Worm (Caenorhabditis elegans): Measurements from ENCODE around the gene mrpl-21.

Gene mrpl-21

DNA sequence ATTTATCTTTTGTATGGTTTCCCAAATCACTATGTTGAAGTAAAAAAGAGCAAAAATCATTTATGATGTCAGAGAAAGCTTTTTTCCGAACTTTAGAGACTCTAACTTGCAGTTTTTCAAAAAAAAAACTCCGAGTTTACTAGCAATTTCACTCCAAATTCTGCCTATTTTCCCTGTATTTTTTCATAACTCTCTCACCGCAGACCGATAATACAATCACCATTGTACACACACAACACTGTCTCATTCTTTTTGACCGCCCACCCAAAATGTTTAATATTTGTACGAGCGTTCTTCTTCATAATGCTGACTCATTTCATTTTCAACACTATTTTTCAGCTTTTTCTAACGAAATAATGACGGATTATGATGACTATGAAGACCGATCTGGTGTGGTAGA is 14.5 kb downstream of the mrpl-21 start, which contains the start of gene F43C1.5:
Gene F43C1.5, plus strand, starts transcription at position 301 of the 400 bp plus-strand sequence.
- no peak for TF ChIP-seq ama-1 (optimal IDR thresholded peaks at IDR 0.05)
- no peak for TF ChIP-seq hnd-1 (tag; optimal IDR thresholded peaks at IDR 0.05)
- TF ChIP-seq B0310.2 (tag; optimal IDR thresholded peaks at IDR 0.05) = no peak
- TF ChIP-seq tra-4 (tag; optimal IDR thresholded peaks at IDR 0.05) = no peak
- no peak for TF ChIP-seq hmbx-1 (tag; optimal IDR thresholded peaks at IDR 0.05)
- TF ChIP-seq F13C5.2 (tag; optimal IDR thresholded peaks at IDR 0.05) = no peak
- TF ChIP-seq ceh-36 (tag; optimal IDR thresholded peaks at IDR 0.05) = no peak
- no peak for TF ChIP-seq sea-1 (GFP tag; conservative IDR thresholded peaks at IDR 0.05)
- TF ChIP-seq pes-1 (GFP tag; IDR thresholded peaks at IDR 0.05) = no peak
- no peak for TF ChIP-seq tbx-11 (GFP tag; IDR thresholded peaks at IDR 0.05)
- no peak for TF ChIP-seq ceh-13 (GFP tag; optimal IDR thresholded peaks at IDR 0.05)
- TF ChIP-seq scrt-1 (GFP tag; IDR thresholded peaks at IDR 0.05) = no peak
- TF ChIP-seq flt-1 (GFP tag; IDR thresholded peaks at IDR 0.05) = no peak
- no peak for TF ChIP-seq tbx-37 (GFP tag; conservative IDR thresholded peaks at IDR 0.05)
- TF ChIP-seq aly-1 (tag; optimal IDR thresholded peaks at IDR 0.05) = no peak
- no peak for TF ChIP-seq hmg-4 (GFP tag; optimal IDR thresholded peaks at IDR 0.05)
- no peak for TF ChIP-seq ets-7 (tag; optimal IDR thresholded peaks at IDR 0.05)

DNA sequence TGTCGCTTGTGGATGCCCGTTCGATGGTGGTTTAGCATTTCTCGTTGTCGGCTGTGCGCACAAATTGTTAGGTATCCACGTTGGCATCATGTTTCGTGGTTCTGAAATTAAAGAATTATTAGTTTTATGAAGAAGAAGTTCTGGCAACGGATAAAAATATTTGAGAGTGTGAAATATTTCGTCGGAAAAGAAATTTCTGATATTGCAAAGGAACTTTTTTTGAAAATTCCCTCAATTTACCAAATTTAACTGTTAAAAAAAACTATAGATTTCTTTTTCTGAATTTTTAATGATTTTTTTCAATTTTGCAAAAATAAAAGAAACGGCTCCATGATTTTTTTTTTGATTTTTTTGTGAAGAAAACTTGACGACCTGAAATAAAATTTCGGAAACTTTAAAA is 15.4 kb downstream of the mrpl-21 start, which contains the start of gene mpk-1:
Gene mpk-1, minus strand, starts transcription at position 101 of the 400 bp plus-strand sequence.
- TF ChIP-seq B0310.2 (tag; optimal IDR thresholded peaks at IDR 0.05) = no peak
- no peak for TF ChIP-seq pes-1 (GFP tag; IDR thresholded peaks at IDR 0.05)
- no peak for TF ChIP-seq ama-1 (optimal IDR thresholded peaks at IDR 0.05)
- no peak for TF ChIP-seq tbx-11 (GFP tag; IDR thresholded peaks at IDR 0.05)
- no peak for TF ChIP-seq hmbx-1 (tag; optimal IDR thresholded peaks at IDR 0.05)
- no peak for TF ChIP-seq scrt-1 (GFP tag; IDR thresholded peaks at IDR 0.05)
- no peak for TF ChIP-seq hnd-1 (tag; optimal IDR thresholded peaks at IDR 0.05)
- no peak for TF ChIP-seq ets-7 (tag; optimal IDR thresholded peaks at IDR 0.05)
- TF ChIP-seq aly-1 (tag; optimal IDR thresholded peaks at IDR 0.05) = no peak
- no peak for TF ChIP-seq flt-1 (GFP tag; IDR thresholded peaks at IDR 0.05)
- no peak for TF ChIP-seq hmg-4 (GFP tag; optimal IDR thresholded peaks at IDR 0.05)
- no peak for TF ChIP-seq tbx-37 (GFP tag; conservative IDR thresholded peaks at IDR 0.05)

DNA sequence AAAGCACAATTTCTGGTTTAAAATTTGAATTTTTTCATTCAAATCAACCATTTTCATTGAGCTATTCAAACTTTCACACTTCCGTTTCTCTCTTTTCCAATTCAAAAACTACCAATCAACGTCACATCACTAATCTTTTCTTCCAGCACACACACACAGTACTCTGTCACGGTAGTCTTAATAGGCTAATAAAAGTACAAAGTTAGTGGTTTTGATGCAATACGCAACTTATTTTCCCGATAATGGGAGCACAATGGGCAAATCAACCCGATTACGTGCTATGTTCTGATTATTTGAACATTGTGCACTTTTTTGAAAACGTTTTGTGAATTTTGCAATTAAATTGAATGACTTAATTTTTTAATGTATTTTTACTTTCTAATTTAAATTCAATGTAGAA is 16.0 kb downstream of the mrpl-21 start:
- TF ChIP-seq tra-4 (tag; optimal IDR thresholded peaks at IDR 0.05) (no peak), hnd-1 (tag; optimal IDR thresholded peaks at IDR 0.05) (no peak), sea-1 (GFP tag; conservative IDR thresholded peaks at IDR 0.05) (no peak), F13C5.2 (tag; optimal IDR thresholded peaks at IDR 0.05) (no peak), scrt-1 (GFP tag; IDR thresholded peaks at IDR 0.05) (no peak), pes-1 (GFP tag; IDR thresholded peaks at IDR 0.05) (no peak), aly-1 (tag; optimal IDR thresholded peaks at IDR 0.05) (no peak), tbx-11 (GFP tag; IDR thresholded peaks at IDR 0.05) (no peak), hmbx-1 (tag; optimal IDR thresholded peaks at IDR 0.05) (no peak), B0310.2 (tag; optimal IDR thresholded peaks at IDR 0.05) (no peak)

DNA sequence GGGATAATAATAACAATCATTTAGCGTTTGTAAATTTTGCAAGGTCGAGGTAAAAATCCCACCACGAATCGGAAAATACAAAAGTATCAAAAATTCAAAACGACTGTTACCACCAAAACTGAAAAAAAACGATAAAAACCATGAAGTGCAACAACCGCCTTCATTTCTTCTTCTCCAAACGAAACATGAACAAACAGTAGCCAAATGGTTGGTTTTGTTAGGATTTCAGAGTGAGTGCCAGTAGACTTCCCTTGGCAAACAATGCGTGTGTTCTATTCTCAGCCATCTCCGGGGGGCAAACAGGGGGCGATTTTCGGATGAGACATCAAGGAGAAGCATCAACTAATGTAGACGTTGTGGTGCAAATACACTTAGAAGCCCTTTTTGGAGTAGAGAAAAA is 18.6 kb downstream of the mrpl-21 start:
- TF ChIP-seq ceh-13 (GFP tag; optimal IDR thresholded peaks at IDR 0.05) (no peak), aly-1 (tag; optimal IDR thresholded peaks at IDR 0.05) (no peak), ceh-36 (tag; optimal IDR thresholded peaks at IDR 0.05) (no peak), pes-1 (GFP tag; IDR thresholded peaks at IDR 0.05) (no peak)

DNA sequence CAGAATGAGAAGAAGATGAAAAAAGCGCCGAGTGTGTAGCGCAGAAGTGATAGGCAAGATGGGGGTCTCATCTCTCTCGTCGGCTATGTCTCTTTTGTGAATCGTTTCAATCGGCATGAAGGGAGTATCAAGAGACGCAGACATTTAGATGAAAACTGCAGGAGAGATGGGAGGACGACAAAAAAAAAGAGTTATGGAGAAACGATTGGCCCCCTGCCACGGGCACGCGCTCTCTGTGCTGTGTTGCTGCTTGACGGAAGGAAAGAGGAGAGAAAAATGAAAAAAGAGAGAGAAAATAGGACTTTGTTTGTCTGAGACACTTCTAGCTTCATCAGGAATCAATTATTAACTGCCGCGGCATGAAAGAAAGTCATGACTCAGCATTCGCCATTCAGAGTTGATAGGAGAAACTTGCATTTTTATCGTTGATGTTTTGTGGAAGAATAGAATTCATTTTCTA is 19.7 kb downstream of the mrpl-21 start:
- TF ChIP-seq hmg-4 (GFP tag; optimal IDR thresholded peaks at IDR 0.05) (peak; percentile 70), F13C5.2 (tag; optimal IDR thresholded peaks at IDR 0.05) (peak; percentile 42), ceh-36 (tag; optimal IDR thresholded peaks at IDR 0.05) (no peak)

DNA sequence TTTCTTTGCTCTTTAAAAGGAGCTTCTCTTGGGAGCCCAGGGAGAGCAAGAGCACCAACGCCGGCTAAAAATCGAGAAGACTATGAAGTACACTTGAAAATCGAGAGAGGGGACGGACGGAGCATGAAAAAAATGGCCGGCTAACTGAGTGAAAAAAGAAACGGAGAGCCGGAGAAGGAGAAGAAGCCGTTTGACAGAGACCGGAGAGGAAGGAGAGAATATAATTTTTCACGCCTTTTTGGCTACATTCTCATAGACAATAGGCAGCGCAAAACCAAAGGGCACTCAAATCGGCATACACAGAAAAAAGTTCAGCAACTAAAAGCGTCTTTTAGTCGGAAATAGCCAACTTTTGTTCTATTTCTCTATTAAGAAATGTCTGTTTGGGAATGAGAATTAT is 21.8 kb downstream of the mrpl-21 start:
- TF ChIP-seq scrt-1 (GFP tag; IDR thresholded peaks at IDR 0.05) = no peak
- TF ChIP-seq sea-1 (GFP tag; conservative IDR thresholded peaks at IDR 0.05) = no peak
- no peak for TF ChIP-seq hmg-4 (GFP tag; optimal IDR thresholded peaks at IDR 0.05)
- TF ChIP-seq tbx-37 (GFP tag; conservative IDR thresholded peaks at IDR 0.05) = no peak
- TF ChIP-seq ceh-36 (tag; optimal IDR thresholded peaks at IDR 0.05) = no peak
- TF ChIP-seq hmbx-1 (tag; optimal IDR thresholded peaks at IDR 0.05) = no peak
- no peak for TF ChIP-seq tbx-11 (GFP tag; IDR thresholded peaks at IDR 0.05)
- TF ChIP-seq tra-4 (tag; optimal IDR thresholded peaks at IDR 0.05) = no peak
- no peak for TF ChIP-seq ama-1 (optimal IDR thresholded peaks at IDR 0.05)

DNA sequence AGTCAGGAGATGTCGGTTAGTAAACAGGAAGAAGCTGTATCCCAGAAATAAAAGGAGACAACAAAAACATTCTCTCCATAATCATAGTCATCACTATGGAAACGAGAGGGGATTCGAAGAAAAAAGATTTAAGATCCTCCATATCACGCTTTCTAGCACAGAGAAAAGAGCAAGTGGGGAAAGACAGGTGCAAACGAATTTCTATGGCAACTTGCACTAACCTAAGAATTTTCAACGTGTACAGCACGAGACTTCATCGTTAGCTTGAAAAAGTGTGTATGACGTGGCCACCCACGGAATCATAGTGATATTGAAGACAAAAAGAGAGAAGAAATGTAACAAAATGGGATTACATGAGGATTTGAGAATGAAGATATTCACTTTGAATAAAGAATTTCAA is 22.5 kb downstream of the mrpl-21 start:
- TF ChIP-seq hnd-1 (tag; optimal IDR thresholded peaks at IDR 0.05) (no peak), tbx-37 (GFP tag; conservative IDR thresholded peaks at IDR 0.05) (no peak), ets-7 (tag; optimal IDR thresholded peaks at IDR 0.05) (no peak), pes-1 (GFP tag; IDR thresholded peaks at IDR 0.05) (no peak)

DNA sequence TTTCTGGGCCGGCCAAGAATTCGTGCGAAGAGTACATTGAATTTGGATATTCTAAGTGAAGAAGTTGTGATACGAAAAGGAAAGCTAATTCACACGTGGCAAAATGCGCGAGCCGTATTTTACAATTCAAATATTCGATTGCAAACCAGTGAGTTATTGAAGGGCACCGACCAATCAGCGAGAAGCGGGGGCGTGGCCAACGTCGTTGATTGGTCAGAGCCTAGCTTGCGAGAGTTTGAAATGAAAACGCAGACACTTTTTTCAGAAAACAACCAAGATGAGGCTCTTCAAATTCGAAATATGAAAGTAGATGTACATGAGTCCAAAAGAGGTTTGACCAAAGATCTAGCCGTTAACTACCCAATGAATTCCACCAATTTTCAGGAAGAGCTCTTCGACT is 32.7 kb downstream of the mrpl-21 start:
- TF ChIP-seq tra-4 (tag; optimal IDR thresholded peaks at IDR 0.05) = no peak
- TF ChIP-seq tbx-11 (GFP tag; IDR thresholded peaks at IDR 0.05) = no peak
- no peak for TF ChIP-seq hmbx-1 (tag; optimal IDR thresholded peaks at IDR 0.05)
- TF ChIP-seq tbx-37 (GFP tag; conservative IDR thresholded peaks at IDR 0.05) = no peak
- TF ChIP-seq flt-1 (GFP tag; IDR thresholded peaks at IDR 0.05) = no peak

DNA sequence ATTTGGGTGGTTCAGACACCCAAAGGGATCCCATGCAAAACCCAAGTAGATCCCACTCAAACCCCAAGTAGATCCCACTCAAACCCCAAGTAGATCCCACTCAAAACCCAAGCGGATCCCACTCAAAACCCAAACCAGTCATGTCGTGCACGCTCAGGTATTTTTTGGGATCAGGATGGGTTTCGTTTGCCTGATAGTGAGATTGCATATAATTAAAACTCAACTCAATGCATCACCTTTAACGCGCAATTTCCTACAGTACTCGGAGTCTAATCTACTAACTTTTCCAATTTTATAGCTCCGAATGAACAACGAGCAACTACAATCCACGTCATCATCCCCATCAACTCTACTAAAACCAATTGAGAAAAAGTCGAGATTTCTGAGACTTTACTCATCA is 34.2 kb downstream of the mrpl-21 start, which contains the start of gene phlp-2:
Gene phlp-2, plus strand, starts transcription at position 301 of the 400 bp plus-strand sequence.
- TF ChIP-seq ceh-13 (GFP tag; optimal IDR thresholded peaks at IDR 0.05) = no peak
- TF ChIP-seq hnd-1 (tag; optimal IDR thresholded peaks at IDR 0.05) = no peak
- no peak for TF ChIP-seq F13C5.2 (tag; optimal IDR thresholded peaks at IDR 0.05)
- no peak for TF ChIP-seq sea-1 (GFP tag; conservative IDR thresholded peaks at IDR 0.05)
- TF ChIP-seq hmbx-1 (tag; optimal IDR thresholded peaks at IDR 0.05) = no peak
- no peak for TF ChIP-seq pes-1 (GFP tag; IDR thresholded peaks at IDR 0.05)
- no peak for TF ChIP-seq B0310.2 (tag; optimal IDR thresholded peaks at IDR 0.05)
- no peak for TF ChIP-seq ets-7 (tag; optimal IDR thresholded peaks at IDR 0.05)
- no peak for TF ChIP-seq tbx-11 (GFP tag; IDR thresholded peaks at IDR 0.05)
- no peak for TF ChIP-seq tra-4 (tag; optimal IDR thresholded peaks at IDR 0.05)

Measured in whole organism, early embryonic.